Fruit fly (Drosophila melanogaster): ENCODE results near the gene CG33128.

The CG33128 gene

DNA sequence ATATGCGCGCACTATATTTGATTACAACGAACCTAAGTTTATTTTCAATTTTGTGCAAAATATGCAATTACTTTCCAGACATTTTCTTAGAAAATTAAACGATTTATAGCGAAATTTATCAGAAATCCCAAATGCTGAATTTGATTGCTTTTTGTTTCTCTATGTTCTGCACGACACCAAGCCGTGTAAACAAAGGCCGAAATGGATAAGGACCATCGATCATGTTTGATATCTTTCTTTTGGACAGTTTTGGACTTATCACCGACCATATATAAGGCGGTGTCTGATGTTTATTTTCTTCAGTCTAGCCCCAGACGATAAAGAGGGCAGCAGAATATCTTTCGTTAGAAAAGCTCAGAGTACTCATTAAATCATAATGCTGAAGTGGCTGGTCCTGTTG, at the start of gene CG33128:
TSS of gene CG33128 (plus strand) at position 301 of the 400 bp plus-strand sequence.
- TF ChIP-seq fd96Ca (GFP tag; IDR thresholded peaks at IDR 0.05) (no peak), CG4496 (GFP tag; IDR thresholded peaks at IDR 0.05) (no peak), gl (tag; optimal IDR thresholded peaks at IDR 0.05) (no peak), CG15710 (tag; optimal IDR thresholded peaks at IDR 0.05) (no peak), CG14655 (GFP tag; optimal IDR thresholded peaks at IDR 0.05) (no peak), EcR (GFP tag; optimal IDR thresholded peaks at IDR 0.05) (no peak), D1 (tag; optimal IDR thresholded peaks at IDR 0.05) (no peak), CG34367 (tag; optimal IDR thresholded peaks at IDR 0.05) (no peak), rn (GFP tag; IDR thresholded peaks at IDR 0.05) (no peak), CG8159 (tag; optimal IDR thresholded peaks at IDR 0.05) (no peak), CG13204 (GFP tag; optimal IDR thresholded peaks at IDR 0.05) (no peak), CG17806 (tag; optimal IDR thresholded peaks at IDR 0.05) (no peak), CG9948 (tag; optimal IDR thresholded peaks at IDR 0.05) (no peak), CG10348 (GFP tag; IDR thresholded peaks at IDR 0.05) (no peak), CG12605 (GFP tag; IDR thresholded peaks at IDR 0.05) (no peak), CG8301 (tag; optimal IDR thresholded peaks at IDR 0.05) (no peak)

DNA sequence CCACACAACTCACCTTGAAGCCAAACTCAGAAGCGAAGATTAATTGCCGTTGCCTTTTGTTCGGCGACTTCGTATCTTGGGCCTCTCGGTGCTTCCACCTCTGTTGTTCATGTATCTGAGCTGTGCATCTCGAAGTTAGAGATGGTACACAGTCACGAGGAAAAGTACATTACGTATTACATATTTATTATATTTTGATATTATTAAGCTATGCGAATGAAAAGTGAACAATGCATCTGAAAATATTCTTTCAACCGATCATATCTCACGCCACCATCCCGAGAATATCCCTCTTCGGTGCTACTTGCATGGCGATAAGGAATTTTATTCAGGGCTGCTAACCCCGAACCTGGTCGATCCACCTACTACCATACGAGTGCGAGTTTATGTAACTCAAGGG, 48.8 kb upstream of the CG33128 start:
- TF ChIP-seq CG13204 (GFP tag; optimal IDR thresholded peaks at IDR 0.05) = peak; percentile 56
- peak; percentile 64 for TF ChIP-seq Snoo (tag; optimal IDR thresholded peaks at IDR 0.05)
- TF ChIP-seq CG15710 (tag; optimal IDR thresholded peaks at IDR 0.05) = peak; percentile 78
- TF ChIP-seq CG17806 (tag; optimal IDR thresholded peaks at IDR 0.05) = peak; percentile 65
- peak; percentile 68 for TF ChIP-seq CG34367 (tag; optimal IDR thresholded peaks at IDR 0.05)
- TF ChIP-seq gl (tag; optimal IDR thresholded peaks at IDR 0.05) = peak; percentile 61
- peak; percentile 23 for TF ChIP-seq CG8301 (tag; optimal IDR thresholded peaks at IDR 0.05)
- TF ChIP-seq EcR (GFP tag; optimal IDR thresholded peaks at IDR 0.05) = peak; percentile 42
- TF ChIP-seq CG14655 (GFP tag; optimal IDR thresholded peaks at IDR 0.05) = peak; percentile 40
- TF ChIP-seq CG12605 (GFP tag; IDR thresholded peaks at IDR 0.05) = peak; percentile 23; the same call in 1 of the 2 replicates
- no peak for TF ChIP-seq CG32121 (GFP tag; IDR thresholded peaks at IDR 0.05)
- peak; percentile 27 for TF ChIP-seq CG9948 (tag; optimal IDR thresholded peaks at IDR 0.05)
- peak; percentile 41; the same call in 1 of the 2 replicates for TF ChIP-seq Ets98B (GFP tag; IDR thresholded peaks at IDR 0.05)
- TF ChIP-seq CG8159 (tag; optimal IDR thresholded peaks at IDR 0.05) = peak; percentile 73
- TF ChIP-seq fd96Ca (GFP tag; IDR thresholded peaks at IDR 0.05) = peak; percentile 46; the same call in 1 of the 3 replicates
- peak; percentile 49; the same call in 2 of the 3 replicates for TF ChIP-seq CG4496 (GFP tag; IDR thresholded peaks at IDR 0.05)
- TF ChIP-seq Pif1B (GFP tag; optimal IDR thresholded peaks at IDR 0.05) = peak; percentile 81
- TF ChIP-seq rn (GFP tag; IDR thresholded peaks at IDR 0.05) = no peak
- TF ChIP-seq D1 (tag; optimal IDR thresholded peaks at IDR 0.05) = peak; percentile 3
- no peak for TF ChIP-seq CG10348 (GFP tag; IDR thresholded peaks at IDR 0.05)
- peak; percentile 64 for TF ChIP-seq Pif1A (GFP tag; optimal IDR thresholded peaks at IDR 0.05)

DNA sequence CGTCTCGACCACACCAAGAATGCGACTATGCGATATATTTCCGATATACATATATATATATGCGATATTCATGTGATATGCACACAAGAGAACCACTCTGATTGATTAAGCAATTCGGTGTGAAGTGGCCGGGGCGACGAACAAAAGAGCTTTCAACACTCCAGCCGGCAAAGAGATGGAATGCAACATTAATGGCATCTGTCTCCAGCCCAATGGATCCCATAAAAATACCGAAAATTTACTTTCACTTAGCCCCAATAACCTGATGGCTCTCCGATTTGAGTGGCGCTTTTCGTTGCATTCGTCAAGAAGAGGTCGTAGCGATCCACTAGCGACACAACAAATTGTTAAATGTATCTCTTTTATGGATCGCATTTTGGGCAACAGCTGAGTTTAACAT, 47.1 kb upstream of the CG33128 start:
- TF ChIP-seq EcR (GFP tag; optimal IDR thresholded peaks at IDR 0.05) (no peak), Pif1A (GFP tag; optimal IDR thresholded peaks at IDR 0.05) (no peak), CG10348 (GFP tag; IDR thresholded peaks at IDR 0.05) (no peak), CG4496 (GFP tag; IDR thresholded peaks at IDR 0.05) (no peak), CG17806 (tag; optimal IDR thresholded peaks at IDR 0.05) (no peak), gl (tag; optimal IDR thresholded peaks at IDR 0.05) (no peak), rn (GFP tag; IDR thresholded peaks at IDR 0.05) (no peak), Pif1B (GFP tag; optimal IDR thresholded peaks at IDR 0.05) (no peak)

DNA sequence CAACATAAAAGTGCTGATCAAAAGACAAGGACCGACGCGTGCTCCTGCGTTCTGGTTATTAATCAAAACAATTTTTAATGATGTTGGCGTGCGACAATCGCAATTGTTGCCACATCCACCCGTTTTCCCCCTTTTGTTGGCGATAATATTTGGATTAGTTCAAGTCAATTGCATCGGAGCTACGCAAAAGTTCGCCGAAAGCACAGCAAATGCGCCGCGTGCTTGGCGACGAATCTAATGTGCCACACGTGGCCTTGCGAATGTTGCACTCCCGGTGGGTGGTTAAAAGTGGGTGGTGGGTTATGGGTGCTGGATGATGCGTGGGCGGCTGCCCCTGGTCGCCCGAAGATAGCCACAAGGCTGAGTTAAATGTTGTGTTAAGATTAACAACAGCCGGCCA, 46.2 kb upstream of the CG33128 start:
- TF ChIP-seq Snoo (tag; optimal IDR thresholded peaks at IDR 0.05) = no peak
- no peak for TF ChIP-seq Pif1B (GFP tag; optimal IDR thresholded peaks at IDR 0.05)
- TF ChIP-seq rn (GFP tag; IDR thresholded peaks at IDR 0.05) = no peak
- no peak for TF ChIP-seq EcR (GFP tag; optimal IDR thresholded peaks at IDR 0.05)
- no peak for TF ChIP-seq CG17806 (tag; optimal IDR thresholded peaks at IDR 0.05)
- no peak for TF ChIP-seq CG12605 (GFP tag; IDR thresholded peaks at IDR 0.05)
- no peak for TF ChIP-seq CG4496 (GFP tag; IDR thresholded peaks at IDR 0.05)
- TF ChIP-seq fd96Ca (GFP tag; IDR thresholded peaks at IDR 0.05) = no peak
- no peak for TF ChIP-seq CG13204 (GFP tag; optimal IDR thresholded peaks at IDR 0.05)
- TF ChIP-seq CG34367 (tag; optimal IDR thresholded peaks at IDR 0.05) = no peak
- TF ChIP-seq CG32121 (GFP tag; IDR thresholded peaks at IDR 0.05) = no peak

DNA sequence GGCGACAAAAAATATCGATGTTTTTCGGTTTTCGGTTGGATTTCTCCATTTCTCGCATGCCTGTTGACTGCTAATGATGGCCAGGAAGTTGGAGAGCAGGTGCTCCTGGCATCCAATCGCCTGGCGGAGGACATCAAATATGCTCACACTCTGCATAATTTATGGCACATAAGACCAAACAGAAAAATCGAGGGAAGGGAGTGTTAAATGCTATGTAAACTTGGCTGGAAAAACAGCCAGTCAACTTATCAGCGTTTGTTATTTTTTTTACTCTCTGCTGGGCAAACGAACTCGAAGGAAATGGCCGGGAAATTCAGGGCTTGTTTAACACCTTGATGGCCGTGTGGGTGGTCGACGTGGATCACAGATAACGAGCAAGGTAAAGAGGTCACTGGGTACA, 45.7 kb upstream of the CG33128 start:
- TF ChIP-seq gl (tag; optimal IDR thresholded peaks at IDR 0.05) (no peak), Pif1A (GFP tag; optimal IDR thresholded peaks at IDR 0.05) (no peak), fd96Ca (GFP tag; IDR thresholded peaks at IDR 0.05) (no peak), Ets98B (GFP tag; IDR thresholded peaks at IDR 0.05) (no peak)

DNA sequence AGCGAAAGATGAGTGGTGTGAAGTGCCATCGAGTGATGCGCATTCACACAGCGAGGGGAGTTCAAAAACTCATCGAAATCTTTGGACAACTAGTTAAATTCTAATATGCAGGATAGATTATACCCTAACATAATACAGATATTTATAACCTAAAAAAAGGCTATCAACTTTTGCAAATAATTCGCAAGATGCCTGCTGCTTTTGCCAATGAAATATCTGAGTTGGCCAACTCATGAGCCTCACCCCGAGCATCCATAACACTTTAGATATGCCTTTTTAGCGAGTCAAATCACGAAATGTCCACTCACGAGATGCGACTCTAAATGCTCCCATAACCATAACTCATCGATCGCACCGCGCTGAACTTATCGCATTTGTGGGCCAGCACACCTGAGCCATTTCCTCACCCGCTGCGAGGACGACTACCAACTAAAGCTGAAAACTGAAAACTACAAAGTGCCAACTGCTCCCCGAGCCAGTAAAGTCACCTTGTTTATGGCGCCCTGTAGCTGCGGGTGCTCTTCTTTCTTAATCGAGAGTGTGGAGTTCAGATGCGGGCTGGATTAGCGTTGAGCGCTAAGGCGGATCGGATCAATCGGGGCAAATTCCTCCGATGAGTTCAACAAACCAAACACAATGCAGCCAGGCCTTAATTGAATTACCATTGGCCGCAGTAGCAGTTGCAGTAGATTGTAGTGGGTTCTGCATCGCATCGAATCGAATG, 44.0 kb upstream of the CG33128 start:
- TF ChIP-seq gl (tag; optimal IDR thresholded peaks at IDR 0.05) (no peak), EcR (GFP tag; optimal IDR thresholded peaks at IDR 0.05) (peak; percentile 16), D1 (tag; optimal IDR thresholded peaks at IDR 0.05) (no peak), fd96Ca (GFP tag; IDR thresholded peaks at IDR 0.05) (no peak)

All from whole organism, pupa.